Fruit fly (Drosophila melanogaster): ENCODE data around the gene Hsc70-4.
A peak's percentile ranks its signal among the peaks of the same experiment; 100 is the strongest.

Gene Hsc70-4

DNA sequence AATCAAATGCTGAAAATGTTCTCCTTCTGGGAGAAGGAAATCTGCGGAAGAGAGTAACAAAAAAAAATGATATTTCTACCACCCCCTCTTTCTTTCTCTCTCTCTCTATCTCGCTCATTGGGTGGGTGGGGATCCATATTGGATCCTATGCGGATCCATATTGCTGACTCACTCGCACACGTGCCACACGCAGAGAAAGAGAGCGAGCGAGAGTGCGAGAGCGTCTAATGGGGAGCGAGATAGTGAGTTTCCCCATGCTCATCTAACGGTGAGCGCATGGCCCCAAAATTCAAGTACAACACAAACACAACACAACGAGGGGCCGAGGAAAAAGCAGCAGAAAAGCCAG lies 44.2 kb downstream of the Hsc70-4 start (continued):
- TF ChIP-seq dmrt99B (tag; optimal IDR thresholded peaks at IDR 0.05) (no peak), CHES-1-like (GFP tag; optimal IDR thresholded peaks at IDR 0.05) (no peak), CG12769 (tag; optimal IDR thresholded peaks at IDR 0.05) (peak; percentile 8), crp (GFP tag; optimal IDR thresholded peaks at IDR 0.05) (no peak), Nf-YB (GFP tag; optimal IDR thresholded peaks at IDR 0.05) (peak; percentile 55), Atf6 (GFP tag; IDR thresholded peaks at IDR 0.05) (no peak), CG30403 (GFP tag; optimal IDR thresholded peaks at IDR 0.05) (no peak), cwo (GFP tag; optimal IDR thresholded peaks at IDR 0.05) (peak; percentile 70), gsb-n (tag; optimal IDR thresholded peaks at IDR 0.05) (no peak), cg (GFP tag; optimal IDR thresholded peaks at IDR 0.05) (peak; percentile 48), NC2β (GFP tag; optimal IDR thresholded peaks at IDR 0.05) (no peak), CG6765 (GFP tag; optimal IDR thresholded peaks at IDR 0.05) (peak; percentile 19), CG8924 (tag; optimal IDR thresholded peaks at IDR 0.05) (no peak), Sin3A (optimal IDR thresholded peaks at IDR 0.05) (no peak), Jarid2 (GFP tag; optimal IDR thresholded peaks at IDR 0.05) (no peak), CG42726 (GFP tag; IDR thresholded peaks at IDR 0.05; ENCODE audit: partially characterized antibody) (no peak), CG14860 (GFP tag; IDR thresholded peaks at IDR 0.05; ENCODE audit: partially characterized antibody) (no peak), Doc2 (GFP tag; IDR thresholded peaks at IDR 0.05) (no peak), grn (GFP tag; optimal IDR thresholded peaks at IDR 0.05) (peak; percentile 1), ash1 (GFP tag; optimal IDR thresholded peaks at IDR 0.05) (no peak), Gsc (GFP tag; IDR thresholded peaks at IDR 0.05) (no peak), Doc3 (GFP tag; IDR thresholded peaks at IDR 0.05; ENCODE audit: partially characterized antibody) (no peak), zfh2 (GFP tag; optimal IDR thresholded peaks at IDR 0.05) (no peak), HmgZ (tag; optimal IDR thresholded peaks at IDR 0.05) (peak; percentile 30), Eip74EF (GFP tag; optimal IDR thresholded peaks at IDR 0.05) (peak in 1 of 2 experiments; percentile 4), scrt (GFP tag; optimal IDR thresholded peaks at IDR 0.05) (no peak), Oaz (GFP tag; IDR thresholded peaks at IDR 0.05) (no peak), CG12071 (GFP tag; optimal IDR thresholded peaks at IDR 0.05) (no peak), ftz-f1 (GFP tag; optimal IDR thresholded peaks at IDR 0.05) (peak; percentile 17), CG9437 (GFP tag; optimal IDR thresholded peaks at IDR 0.05) (no peak), Med (GFP tag) (peak; percentile 64), al (GFP tag; IDR thresholded peaks at IDR 0.05) (no peak), Dbx (GFP tag; IDR thresholded peaks at IDR 0.05) (no peak), B-H1 (GFP tag; IDR thresholded peaks at IDR 0.05) (no peak), sug (tag; optimal IDR thresholded peaks at IDR 0.05) (peak; percentile 96)

DNA sequence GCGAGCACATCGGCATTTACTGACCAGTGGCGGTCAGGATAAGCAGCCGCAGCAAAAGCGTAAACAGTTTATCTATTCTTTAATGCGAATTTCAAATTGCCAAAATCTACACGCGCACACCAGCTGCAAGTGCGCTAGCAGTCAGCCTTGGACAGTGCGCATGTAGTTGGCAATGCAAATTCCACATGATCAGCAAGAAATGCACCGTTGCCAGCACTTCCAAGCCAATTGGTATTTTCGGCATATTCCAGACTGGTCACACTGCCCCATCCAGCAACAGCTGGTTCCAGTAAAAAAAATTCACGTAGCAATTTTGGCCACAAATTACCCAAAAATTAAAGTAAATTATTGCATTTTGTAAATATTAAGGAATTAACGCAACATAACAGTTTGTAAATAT lies 45.3 kb downstream of the Hsc70-4 start:
- TF ChIP-seq Mad (GFP tag; optimal IDR thresholded peaks at IDR 0.05), result no peak
- peak; percentile 23 for TF ChIP-seq CG30020 (tag; optimal IDR thresholded peaks at IDR 0.05)
- TF ChIP-seq CG2712 (tag; optimal IDR thresholded peaks at IDR 0.05), result peak; percentile 19
- no peak for TF ChIP-seq Atf-2 (GFP tag; optimal IDR thresholded peaks at IDR 0.05)
- TF ChIP-seq scrt (GFP tag; optimal IDR thresholded peaks at IDR 0.05), result peak; percentile 85
- peak; percentile 9 for TF ChIP-seq maf-S (GFP tag; optimal IDR thresholded peaks at IDR 0.05)
- TF ChIP-seq CG3407 (GFP tag; optimal IDR thresholded peaks at IDR 0.05), result no peak
- no peak for TF ChIP-seq ab (GFP tag; optimal IDR thresholded peaks at IDR 0.05)
- TF ChIP-seq CG4617 (GFP tag; optimal IDR thresholded peaks at IDR 0.05; ENCODE audit: borderline replicate concordance), result peak; percentile 77
- TF ChIP-seq CG14710 (tag; optimal IDR thresholded peaks at IDR 0.05), result peak; percentile 70
- peak; percentile 88 for TF ChIP-seq Lhr (GFP tag; optimal IDR thresholded peaks at IDR 0.05)
- no peak for TF ChIP-seq Stat92E (GFP tag; optimal IDR thresholded peaks at IDR 0.05)
- no peak for TF ChIP-seq CG8765 (GFP tag; IDR thresholded peaks at IDR 0.05)
- no peak for TF ChIP-seq CG7786 (GFP tag; optimal IDR thresholded peaks at IDR 0.05)
- TF ChIP-seq trh (GFP tag; optimal IDR thresholded peaks at IDR 0.05), result no peak
- no peak for TF ChIP-seq CG10543 (GFP tag; optimal IDR thresholded peaks at IDR 0.05)
- TF ChIP-seq CG31388 (GFP tag; optimal IDR thresholded peaks at IDR 0.05), result no peak
- TF ChIP-seq CG4360 (GFP tag; IDR thresholded peaks at IDR 0.05), result no peak
- peak; percentile 98 for TF ChIP-seq sd (tag; optimal IDR thresholded peaks at IDR 0.05)
